Fruit fly (Drosophila melanogaster) whole organism, embryonic: ENCODE measurements around the gene Dsp1.
A peak's percentile ranks its signal among the peaks of the same experiment; 100 is the strongest.

Experiments
- Bgb ChIP-seq: fragments of 200-800 bp; sonication (Bioruptor generic); IDR thresholded peaks from 2 replicates; pipeline ENCODE4 v1.3.6; 2022; ENCODE audit warnings: missing biosample characterization, missing genetic modification characterization; ENCODE audit not compliant: partially characterized antibody
- CG1024 ChIP-seq: fragments of 200-800 bp; sonication (Bioruptor generic); IDR thresholded peaks from 2 replicates; pipeline ENCODE4 v1.3.6; 2022; ENCODE audit warnings: missing biosample characterization, missing genetic modification characterization
- CG10267 ChIP-seq: fragments of 200-800 bp; sonication (Bioruptor generic); optimal IDR thresholded peaks from 2 replicates; lab custom pipeline; 2018; ENCODE audit warnings: missing biosample characterization, mild to moderate bottlenecking, missing genetic modification characterization, moderate library complexity
- CG10274 ChIP-seq: fragments of 200-800 bp; sonication (Bioruptor generic); optimal IDR thresholded peaks from 3 replicates; lab custom pipeline; 2017; ENCODE audit warnings: missing biosample characterization, mild to moderate bottlenecking, missing genetic modification characterization
- CG11093 ChIP-seq: fragments of 200-800 bp; sonication (Bioruptor generic); IDR thresholded peaks from 3 replicates; pipeline ENCODE4 v1.3.6; 2022; ENCODE audit warnings: missing biosample characterization, missing genetic modification characterization
- CG11696 ChIP-seq: fragments of 200-800 bp; sonication (Bioruptor generic); IDR thresholded peaks from 2 replicates; pipeline ENCODE4 v1.3.6; 2022; ENCODE audit warnings: missing biosample characterization, missing genetic modification characterization
- CG12155 ChIP-seq: fragments of 200-800 bp; sonication (Bioruptor generic); optimal IDR thresholded peaks from 3 replicates; lab custom pipeline; 2016; ENCODE audit warnings: missing biosample characterization, missing genetic modification characterization
- CG12236 ChIP-seq: fragments of 200-800 bp; sonication (Bioruptor generic); optimal IDR thresholded peaks from 2 replicates; lab custom pipeline; 2016; ENCODE audit warnings: missing biosample characterization, missing genetic modification characterization
- CG13296 ChIP-seq: fragments of 200-800 bp; sonication (Bioruptor generic); optimal IDR thresholded peaks from 3 replicates; lab custom pipeline; 2018; ENCODE audit warnings: missing biosample characterization, mild to moderate bottlenecking, missing genetic modification characterization
- CG13624 ChIP-seq: fragments of 200-800 bp; sonication (Bioruptor generic); optimal IDR thresholded peaks from 2 replicates; lab custom pipeline; 2016; ENCODE audit warnings: missing biosample characterization, missing genetic modification characterization
- CG13775 ChIP-seq: fragments of 200-800 bp; sonication (Bioruptor generic); optimal IDR thresholded peaks from 3 replicates; lab custom pipeline; 2017; ENCODE audit warnings: missing biosample characterization, mild to moderate bottlenecking, missing genetic modification characterization
- CG13894 ChIP-seq: fragments of 200-800 bp; sonication (Bioruptor generic); optimal IDR thresholded peaks from 3 replicates; lab custom pipeline; 2018; ENCODE audit warnings: missing biosample characterization, mild to moderate bottlenecking, missing genetic modification characterization, moderate library complexity
- CG14667 ChIP-seq: fragments of 200-800 bp; sonication (Bioruptor generic); IDR thresholded peaks from 2 replicates; pipeline ENCODE4 v1.3.6; 2022; ENCODE audit warnings: missing biosample characterization, missing genetic modification characterization
- CG14710 ChIP-seq: fragments of 200-800 bp; sonication (Bioruptor generic); optimal IDR thresholded peaks from 3 replicates; lab custom pipeline; 2019; ENCODE audit warnings: missing biosample characterization, mild to moderate bottlenecking, missing genetic modification characterization, moderate library complexity
- CG1602 ChIP-seq: fragments of 200-800 bp; sonication (Bioruptor generic); optimal IDR thresholded peaks from 3 replicates; lab custom pipeline; 2016; ENCODE audit warnings: missing biosample characterization, missing genetic modification characterization
- CG17568 ChIP-seq: fragments of 200-800 bp; sonication (Bioruptor generic); optimal IDR thresholded peaks from 2 replicates; lab custom pipeline; 2018; ENCODE audit warnings: missing biosample characterization, mild to moderate bottlenecking, missing genetic modification characterization, moderate library complexity
- CG17829 ChIP-seq: fragments of 200-800 bp; optimal IDR thresholded peaks from 2 replicates; lab custom pipeline; 2019; ENCODE audit warnings: missing biosample characterization, mild to moderate bottlenecking, missing genetic modification characterization, moderate library complexity
- CG18619 ChIP-seq: fragments of 200-800 bp; sonication (Bioruptor generic); optimal IDR thresholded peaks from 3 replicates; lab custom pipeline; 2017; ENCODE audit warnings: missing biosample characterization, mild to moderate bottlenecking, missing genetic modification characterization
- CG30020 ChIP-seq: fragments of 200-800 bp; optimal IDR thresholded peaks from 2 replicates; lab custom pipeline; 2019; ENCODE audit warnings: missing biosample characterization, mild to moderate bottlenecking, missing genetic modification characterization, moderate library complexity
- CG33213 ChIP-seq: fragments of 200-800 bp; sonication (Bioruptor generic); optimal IDR thresholded peaks from 3 replicates; lab custom pipeline; 2016; ENCODE audit warnings: missing biosample characterization, missing genetic modification characterization
- CG4282 ChIP-seq: fragments of 200-800 bp; sonication (Bioruptor generic); optimal IDR thresholded peaks from 2 replicates; lab custom pipeline; 2016; ENCODE audit warnings: missing biosample characterization, missing genetic modification characterization
- CG5953 ChIP-seq: fragments of 200-800 bp; sonication (Bioruptor generic); IDR thresholded peaks from 2 replicates; pipeline ENCODE4 v1.3.6; 2022; ENCODE audit warnings: missing biosample characterization, missing genetic modification characterization
- CG7963 ChIP-seq: fragments of 200-800 bp; sonication (Bioruptor generic); IDR thresholded peaks from 3 replicates; pipeline ENCODE4 v1.3.6; 2022; ENCODE audit warnings: missing biosample characterization, missing genetic modification characterization; ENCODE audit not compliant: partially characterized antibody
- CG9215 ChIP-seq: fragments of 200-800 bp; sonication (Bioruptor generic); IDR thresholded peaks from 2 replicates; pipeline ENCODE4 v1.3.6; 2022; ENCODE audit warnings: missing biosample characterization, missing genetic modification characterization
- CG9797 ChIP-seq: fragments of 200-800 bp; sonication (Bioruptor generic); optimal IDR thresholded peaks from 3 replicates; lab custom pipeline; 2018; ENCODE audit warnings: missing biosample characterization, mild to moderate bottlenecking, missing genetic modification characterization
- D ChIP-seq, 2 experiments: fragments of 200-800 bp in 1 of 2; fragments of >200 bp in 1 of 2; sonication (Bioruptor generic) in 1 of 2; optimal IDR thresholded peaks; 2 replicates in 1 of 2; 3 replicates in 1 of 2; lab custom pipeline; 2017; ENCODE audit warnings: mild to moderate bottlenecking in 1 of 2, missing biosample characterization in 1 of 2, missing genetic modification characterization in 1 of 2, missing genetic modification reagents in 1 of 2
- Dip3 ChIP-seq: fragments of 200-800 bp; sonication (Bioruptor generic); optimal IDR thresholded peaks from 3 replicates; lab custom pipeline; 2016; ENCODE audit warnings: missing biosample characterization, missing genetic modification characterization
- HLHmδ ChIP-seq: fragments of 200-800 bp; sonication (Bioruptor generic); optimal IDR thresholded peaks from 2 replicates; lab custom pipeline; 2018; ENCODE audit warnings: missing biosample characterization, mild to moderate bottlenecking, missing genetic modification characterization, moderate library complexity
- Kr ChIP-seq: fragments of 200-800 bp; sonication (Bioruptor generic); optimal IDR thresholded peaks from 2 replicates; lab custom pipeline; 2017; ENCODE audit warnings: missing biosample characterization, mild to moderate bottlenecking, missing genetic modification characterization
- MBD-R2 ChIP-seq: fragments of 200-800 bp; sonication (Bioruptor generic); IDR thresholded peaks from 2 replicates; pipeline ENCODE4 v1.3.6; 2022; ENCODE audit warnings: missing biosample characterization, missing genetic modification characterization
- Mad ChIP-seq: fragments of 200-800 bp; sonication (Bioruptor generic); optimal IDR thresholded peaks from 2 replicates; lab custom pipeline; 2016; ENCODE audit warnings: missing biosample characterization, missing genetic modification characterization
- Pdp1 ChIP-seq, 2 experiments: fragments of 200-800 bp; sonication (Bioruptor generic); optimal IDR thresholded peaks; 3 replicates each; lab custom pipeline; 2016; ENCODE audit warnings: missing biosample characterization in 2 of 2, missing genetic modification characterization in 2 of 2, mild to moderate bottlenecking in 1 of 2, moderate library complexity in 1 of 2
- Scr ChIP-seq: fragments of 200-800 bp; sonication (Bioruptor generic); IDR thresholded peaks from 2 replicates; pipeline ENCODE4 v1.3.6; 2022; ENCODE audit warnings: missing biosample characterization, missing genetic modification characterization; ENCODE audit not compliant: partially characterized antibody
- ase ChIP-seq: fragments of 200-800 bp; sonication (Bioruptor generic); IDR thresholded peaks from 3 replicates; pipeline ENCODE4 v1.3.6; 2022; ENCODE audit warnings: missing biosample characterization, missing genetic modification characterization
- bbx ChIP-seq: fragments of 200-800 bp; sonication (Bioruptor generic); IDR thresholded peaks from 2 replicates; pipeline ENCODE4 v1.3.6; 2022; ENCODE audit warnings: missing biosample characterization, missing genetic modification characterization; ENCODE audit not compliant: partially characterized antibody
- dysf ChIP-seq: fragments of 200-800 bp; sonication (Bioruptor generic); IDR thresholded peaks from 3 replicates; pipeline ENCODE4 v1.3.6; 2022; ENCODE audit warnings: missing biosample characterization, missing genetic modification characterization
- emc ChIP-seq: fragments of 200-800 bp; sonication (Bioruptor generic); optimal IDR thresholded peaks from 2 replicates; lab custom pipeline; 2016; ENCODE audit warnings: missing biosample characterization, missing genetic modification characterization
- eve ChIP-seq, 2 experiments: fragments of >200 bp; optimal IDR thresholded peaks; 2 replicates each; lab custom pipeline; 2017; ENCODE audit warnings: missing biosample characterization in 2 of 2, missing genetic modification characterization in 2 of 2
- hbn ChIP-seq: fragments of 200-800 bp; sonication (Bioruptor generic); IDR thresholded peaks from 2 replicates; pipeline ENCODE4 v1.3.6; 2022; ENCODE audit warnings: missing biosample characterization, missing genetic modification characterization; ENCODE audit not compliant: partially characterized antibody
- inv ChIP-seq: fragments of 200-800 bp; sonication (Bioruptor generic); IDR thresholded peaks from 2 replicates; pipeline ENCODE4 v1.3.6; 2022; ENCODE audit warnings: missing biosample characterization, missing genetic modification characterization; ENCODE audit not compliant: partially characterized antibody
- kni ChIP-seq: fragments of 200-800 bp; sonication (Bioruptor generic); optimal IDR thresholded peaks from 3 replicates; lab custom pipeline; 2017; ENCODE audit warnings: mild to moderate bottlenecking, missing biosample characterization, missing genetic modification reagents, missing genetic modification characterization
- lov ChIP-seq, 2 experiments: fragments of 200-800 bp in 1 of 2; fragments of >200 bp in 1 of 2; sonication (Bioruptor generic) in 1 of 2; IDR thresholded peaks in 1 of 2; optimal IDR thresholded peaks in 1 of 2; 2 replicates in 1 of 2; 3 replicates in 1 of 2; pipeline versions ENCODE4 v1.3.6 to Lab custom; 2017 to 2022; ENCODE audit warnings: missing biosample characterization in 1 of 2, missing genetic modification characterization in 1 of 2
- mirr ChIP-seq: fragments of 200-800 bp; sonication (Bioruptor generic); optimal IDR thresholded peaks from 3 replicates; lab custom pipeline; 2018; ENCODE audit warnings: missing biosample characterization, mild to moderate bottlenecking, missing genetic modification characterization
- nmo ChIP-seq: fragments of 200-800 bp; sonication (Bioruptor generic); optimal IDR thresholded peaks from 2 replicates; lab custom pipeline; 2018; ENCODE audit warnings: missing biosample characterization, mild to moderate bottlenecking, missing genetic modification characterization, moderate library complexity
- otp ChIP-seq: fragments of 200-800 bp; sonication (Bioruptor generic); IDR thresholded peaks from 3 replicates; pipeline ENCODE4, ENCODE4 v1.3.6; 2022; ENCODE audit warnings: missing biosample characterization, missing genetic modification characterization
- pzg ChIP-seq: fragments of 200-800 bp; sonication (Bioruptor generic); optimal IDR thresholded peaks from 3 replicates; lab custom pipeline; 2018; ENCODE audit warnings: missing biosample characterization, mild to moderate bottlenecking, missing genetic modification characterization, moderate library complexity
- ranshi ChIP-seq: fragments of 200-800 bp; sonication (Bioruptor generic); IDR thresholded peaks from 2 replicates; pipeline ENCODE4 v1.3.6; 2022; ENCODE audit warnings: missing biosample characterization, missing genetic modification characterization
- scrt ChIP-seq: fragments of 200-800 bp; sonication (Bioruptor generic); optimal IDR thresholded peaks from 2 replicates; lab custom pipeline; 2018; ENCODE audit warnings: missing biosample characterization, mild to moderate bottlenecking, missing genetic modification characterization, moderate library complexity
- sens ChIP-seq: fragments of 200-800 bp; sonication (Bioruptor generic); peaks from one replicate; lab custom pipeline; 2016; ENCODE audit warnings: missing biosample characterization, missing genetic modification characterization
- sna ChIP-seq: fragments of 200-800 bp; sonication (Bioruptor generic); IDR thresholded peaks from 2 replicates; pipeline ENCODE4 v1.3.6; 2022; ENCODE audit warnings: missing biosample characterization, missing genetic modification characterization; ENCODE audit not compliant: partially characterized antibody
- tna ChIP-seq: fragments of 200-800 bp; sonication (Bioruptor generic); IDR thresholded peaks from 2 replicates; pipeline ENCODE4 v1.3.6; 2022; ENCODE audit warnings: missing biosample characterization, missing genetic modification characterization; ENCODE audit not compliant: partially characterized antibody

Gene Dsp1

DNA sequence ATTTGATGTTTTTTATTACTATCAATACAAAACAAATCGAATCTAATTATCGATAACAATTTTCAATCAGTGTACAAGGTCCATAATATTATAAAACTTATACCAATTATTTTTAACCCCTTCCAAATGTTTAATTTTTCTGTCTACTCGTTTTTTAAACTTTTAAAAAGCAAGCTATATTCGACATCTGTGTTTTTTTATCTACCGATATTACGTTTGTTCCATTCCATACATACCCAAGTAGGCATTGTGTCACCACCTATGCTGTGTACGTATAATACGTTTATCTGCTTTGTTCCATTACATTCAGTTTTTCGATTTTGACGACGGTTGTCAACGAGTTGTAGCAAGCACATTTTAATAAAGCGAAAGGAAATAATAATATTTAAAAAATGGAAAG, 27.9 kb downstream of the Dsp1 start, which contains the start of gene nonA (continued):
- peak; percentile 60 for TF ChIP-seq CG14710 (tag; lab: Kevin White, UChicago)
- TF ChIP-seq ase: no peak
- TF ChIP-seq CG13894 (tag; lab: Kevin White, UChicago): no peak
- no peak for TF ChIP-seq ranshi (GFP tag; lab: Robert Waterston, UW)
- TF ChIP-seq pzg: peak; percentile 44
- TF ChIP-seq CG12155: no peak
- TF ChIP-seq CG4282 (GFP tag; lab: Kevin White, UChicago): no peak
- no peak for TF ChIP-seq Mad (GFP tag; lab: Kevin White, UChicago)
- TF ChIP-seq bbx (GFP tag; lab: Robert Waterston, UW): no peak
- TF ChIP-seq CG10267 (tag; lab: Kevin White, UChicago): peak; percentile 13
- no peak; the same call in 1 of the 2 replicates for TF ChIP-seq Bgb (GFP tag; lab: Robert Waterston, UW)
- TF ChIP-seq inv: no peak
- TF ChIP-seq CG17568: no peak
- TF ChIP-seq CG13624 (GFP tag; lab: Kevin White, UChicago): no peak
- no peak for TF ChIP-seq CG18619 (GFP tag; lab: Kevin White, UChicago)
- TF ChIP-seq CG1602 (GFP tag; lab: Kevin White, UChicago): no peak
- TF ChIP-seq CG13296: no peak
- TF ChIP-seq otp (GFP tag; lab: Robert Waterston, UW): no peak
- peak; percentile 99 for TF ChIP-seq CG30020 (tag; lab: Kevin White, UChicago)
- peak in 1 of 2 experiments; percentile 32 for TF ChIP-seq Pdp1 (GFP tag; optimal IDR thresholded peaks at IDR 0.05; lab: Kevin White, UChicago)
- peak; percentile 83 for TF ChIP-seq CG1024 (GFP tag; lab: Robert Waterston, UW)
- no peak for TF ChIP-seq nmo (GFP tag; lab: Kevin White, UChicago)
- no peak for TF ChIP-seq D (optimal IDR thresholded peaks at IDR 0.05; lab: Kevin White, UChicago)
- no peak for TF ChIP-seq D (GFP tag; optimal IDR thresholded peaks at IDR 0.05; lab: Kevin White, UChicago)
- peak; percentile 12 for TF ChIP-seq scrt (GFP tag; lab: Kevin White, UChicago)
- no peak for TF ChIP-seq tna (GFP tag; lab: Robert Waterston, UW)
- TF ChIP-seq hbn: no peak
- no peak for TF ChIP-seq CG11093
- TF ChIP-seq CG17829 (tag; lab: Kevin White, UChicago): peak; percentile 10
- TF ChIP-seq HLHmδ (GFP tag; lab: Kevin White, UChicago): no peak
- TF ChIP-seq CG12236 (GFP tag; lab: Kevin White, UChicago): no peak
- TF ChIP-seq eve (GFP tag; optimal IDR thresholded peaks at IDR 0.05; lab: Kevin White, UChicago): no peak
- TF ChIP-seq MBD-R2 (GFP tag; lab: Robert Waterston, UW): peak; percentile 30
- peak; percentile 58; the same call in 1 of the 2 replicates for TF ChIP-seq CG14667
- no peak for TF ChIP-seq CG7963 (GFP tag; lab: Robert Waterston, UW)
- no peak for TF ChIP-seq CG33213
- TF ChIP-seq CG10274 (GFP tag; lab: Kevin White, UChicago): no peak
- no peak for TF ChIP-seq kni (GFP tag; lab: Kevin White, UChicago)

- TF ChIP-seq CG5953: no peak
- no peak for TF ChIP-seq CG33213
- no peak for TF ChIP-seq Kr (GFP tag; lab: Kevin White, UChicago)
- TF ChIP-seq sens (GFP tag; lab: Kevin White, UChicago): no peak
- TF ChIP-seq sna: no peak
- no peak for TF ChIP-seq Dip3 (GFP tag; lab: Kevin White, UChicago)
- peak; percentile 23 for TF ChIP-seq Scr
- TF ChIP-seq CG9797: no peak
- no peak for TF ChIP-seq emc (GFP tag; lab: Kevin White, UChicago)
- no peak for TF ChIP-seq dysf
- TF ChIP-seq mirr (GFP tag; lab: Kevin White, UChicago): no peak
- no peak for TF ChIP-seq CG13775
- no peak for TF ChIP-seq CG9215 (GFP tag; lab: Robert Waterston, UW)
- TF ChIP-seq CG11696 (GFP tag; lab: Robert Waterston, UW): no peak
- no peak for TF ChIP-seq lov (optimal IDR thresholded peaks at IDR 0.05; lab: Kevin White, UChicago)
- no peak for TF ChIP-seq lov (GFP tag; IDR thresholded peaks at IDR 0.05; lab: Robert Waterston, UW)
Measured at dm6 chrX:16368585-16368984, 35.2 kb downstream of the Dsp1 start.
